Worm (Caenorhabditis elegans) whole organism, L3 larva: ENCODE measurements around the gene F53G2.13.
A peak's percentile ranks its signal among the peaks of the same experiment; 100 is the strongest.

ENCODE experiments used
- ZK546.5 ChIP-seq: sonication (generic microtip); optimal IDR thresholded peaks from 2 replicates; lab custom pipeline; 2017; ENCODE audit warnings: missing biosample characterization, missing genetic modification characterization
- aly-2 ChIP-seq: fragments of 150-350 bp; optimal IDR thresholded peaks from 2 replicates; lab custom pipeline; 2014; ENCODE audit warnings: missing biosample characterization, missing genetic modification characterization
- ama-1 ChIP-seq: fragments of 150-350 bp; optimal IDR thresholded peaks from 2 replicates; lab custom pipeline; 2018
- egl-27 ChIP-seq: sonication (generic microtip); optimal IDR thresholded peaks from 4 replicates; lab custom pipeline; 2017; ENCODE audit warnings: missing biosample characterization, missing genetic modification reagents, missing genetic modification characterization
- elt-2 ChIP-seq: sonication (generic microtip); optimal IDR thresholded peaks from 2 replicates; lab custom pipeline; 2016; ENCODE audit warnings: missing genetic modification reagents, mild to moderate bottlenecking, missing genetic modification characterization, missing compliant biosample characterization
- hmg-11 ChIP-seq: sonication (generic microtip); optimal IDR thresholded peaks from 2 replicates; lab custom pipeline; 2016; ENCODE audit warnings: missing genetic modification characterization, missing compliant biosample characterization
- lin-39 ChIP-seq: fragments of 150-350 bp; optimal IDR thresholded peaks from 2 replicates; lab custom pipeline; 2018; ENCODE audit warnings: missing biosample characterization, missing genetic modification reagents, missing genetic modification characterization
- nfya-1 ChIP-seq: sonication (generic microtip); optimal IDR thresholded peaks from 2 replicates; lab custom pipeline; 2017; ENCODE audit warnings: missing genetic modification characterization, mild to moderate bottlenecking, missing compliant biosample characterization, antibody characterized with exemption, moderate library complexity; ENCODE audit not compliant: insufficient read depth
- nhr-23 ChIP-seq: fragments of 150-350 bp; optimal IDR thresholded peaks from 2 replicates; lab custom pipeline; 2014; ENCODE audit warnings: missing biosample characterization, missing genetic modification reagents, missing genetic modification characterization
- nhr-28 ChIP-seq: fragments of 150-350 bp; optimal IDR thresholded peaks from 2 replicates; lab custom pipeline; 2014; ENCODE audit warnings: missing biosample characterization, missing genetic modification characterization
- nhr-76 ChIP-seq: fragments of 150-350 bp; sonication (generic microtip); optimal IDR thresholded peaks from 5 replicates; lab custom pipeline; 2014; ENCODE audit warnings: missing biosample characterization, missing genetic modification characterization
- tbx-2 ChIP-seq: sonication (generic microtip); optimal IDR thresholded peaks from 2 replicates; lab custom pipeline; 2016; ENCODE audit warnings: mild to moderate bottlenecking, missing genetic modification characterization, missing compliant biosample characterization
- ztf-11 ChIP-seq: fragments of 150-350 bp; optimal IDR thresholded peaks from 2 replicates; lab custom pipeline; 2014; ENCODE audit warnings: missing biosample characterization, missing genetic modification characterization

DNA sequence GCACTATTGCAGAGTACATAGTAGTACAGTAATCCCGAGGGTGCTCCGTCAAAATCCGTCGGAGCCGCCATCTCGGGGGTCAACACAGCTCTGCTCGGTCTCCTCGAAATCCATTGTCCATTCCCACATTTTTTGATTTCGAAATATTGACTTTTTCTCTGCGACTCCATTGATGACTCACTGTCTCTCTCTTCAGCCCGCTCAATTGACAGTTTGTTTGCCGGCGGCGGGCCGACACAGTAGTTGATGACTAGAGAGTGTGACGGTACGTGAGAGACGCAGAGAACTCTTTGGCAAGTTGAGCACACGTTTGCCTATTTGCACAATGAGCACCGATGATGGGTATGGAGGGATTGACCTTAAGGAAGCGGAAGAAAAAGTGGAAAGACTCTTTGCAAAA lies 28.8 kb upstream of the F53G2.13 start:
- TF ChIP-seq ztf-11 (tag; lab: Kevin White, UChicago) (no peak), nhr-76 (tag; lab: Kevin White, UChicago) (no peak), tbx-2 (tag; lab: Kevin White, UChicago) (no peak), hmg-11 (no peak), ZK546.5 (tag; lab: Kevin White, UChicago) (no peak), ama-1 (no peak), nfya-1 (tag; lab: Kevin White, UChicago) (no peak), aly-2 (tag; lab: Kevin White, UChicago) (no peak), egl-27 (tag; lab: Kevin White, UChicago) (no peak), nhr-28 (no peak), nhr-23 (no peak), lin-39 (no peak), elt-2 (tag; lab: Kevin White, UChicago) (peak; percentile 57)
